Fruit fly (Drosophila melanogaster): ENCODE data around the gene fzy.

dm6 chr2L:16329625-16330024, 18.9 kb downstream of the fzy start, which contains the start of gene CG4440:
- TF ChIP-seq CTCF (optimal IDR thresholded peaks at IDR 0.05): no peak
- no peak for TF ChIP-seq CG8478 (optimal IDR thresholded peaks at IDR 0.05)

Data from S2 (cell line).